Fruit fly (Drosophila melanogaster): ENCODE results near the gene Fer2.
A peak's percentile ranks its signal among the peaks of the same experiment; 100 is the strongest.

The Fer2 gene

DNA sequence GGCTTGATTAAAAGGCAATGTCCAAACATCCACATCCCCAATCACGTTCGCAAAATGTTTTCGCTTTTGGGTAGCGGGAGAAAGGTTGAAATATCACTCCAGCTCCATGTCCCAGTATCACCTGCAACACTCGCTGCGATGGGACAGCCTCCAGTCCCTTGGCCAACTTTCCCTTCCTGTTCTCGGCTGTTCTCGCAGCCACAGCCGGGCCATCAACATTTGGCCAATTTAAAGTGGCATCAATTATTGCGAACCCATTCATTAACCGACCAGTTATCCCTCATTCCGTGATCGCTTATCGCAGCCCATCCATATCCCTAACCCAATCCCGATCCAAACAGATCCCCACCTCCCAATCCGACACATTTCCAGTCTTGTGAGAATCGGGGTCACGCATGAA is 38.0 kb downstream of the Fer2 start:
- TF ChIP-seq CG8319 (GFP tag; optimal IDR thresholded peaks at IDR 0.05) = no peak
- TF ChIP-seq svp (GFP tag) = peak; percentile 49
- TF ChIP-seq CG10631 (GFP tag; optimal IDR thresholded peaks at IDR 0.05) = no peak
- TF ChIP-seq Blimp-1 (GFP tag; optimal IDR thresholded peaks at IDR 0.05) = peak; percentile 81
- TF ChIP-seq Eip93F (GFP tag; optimal IDR thresholded peaks at IDR 0.05) = no peak
- no peak for TF ChIP-seq Hr4 (GFP tag; optimal IDR thresholded peaks at IDR 0.05)
- no peak for TF ChIP-seq CG3032 (tag; optimal IDR thresholded peaks at IDR 0.05)
- peak; percentile 12 for TF ChIP-seq CG6854 (GFP tag; optimal IDR thresholded peaks at IDR 0.05)

dm6 chr3R:16105813-16106480 is 45.2 kb downstream of the Fer2 start:
- TF ChIP-seq Eip78C (GFP tag) = peak; percentile 44
- no peak for TF ChIP-seq CG34406 (GFP tag; optimal IDR thresholded peaks at IDR 0.05)
- TF ChIP-seq ss (GFP tag; optimal IDR thresholded peaks at IDR 0.05) = no peak
- no peak for TF ChIP-seq Ets96B (tag; optimal IDR thresholded peaks at IDR 0.05)
- TF ChIP-seq svp (GFP tag) = peak; percentile 75
- TF ChIP-seq CG11902 (GFP tag; optimal IDR thresholded peaks at IDR 0.05) = no peak
- peak; percentile 75 for TF ChIP-seq Blimp-1 (GFP tag; optimal IDR thresholded peaks at IDR 0.05)

All from whole organism, prepupa.